Worm (Caenorhabditis elegans) whole organism, L1 larva: ENCODE data around the gene pdl-1.

Experiments
- C04F5.9 ChIP-seq: sonication (generic microtip); optimal IDR thresholded peaks from 2 replicates; lab custom pipeline; 2016; ENCODE audit warnings: missing genetic modification characterization, missing compliant biosample characterization
- aly-2 ChIP-seq: fragments of 150-350 bp; optimal IDR thresholded peaks from 2 replicates; lab custom pipeline; 2014; ENCODE audit warnings: missing biosample characterization, missing genetic modification characterization
- ama-1 ChIP-seq: fragments of 150-350 bp; optimal IDR thresholded peaks from 2 replicates; lab custom pipeline; 2014
- blmp-1 ChIP-seq: fragments of 150-350 bp; optimal IDR thresholded peaks from 2 replicates; lab custom pipeline; 2014; ENCODE audit warnings: missing biosample characterization, missing genetic modification characterization
- ces-1 ChIP-seq: fragments of 150-350 bp; optimal IDR thresholded peaks from 2 replicates; lab custom pipeline; 2014; ENCODE audit warnings: missing biosample characterization, missing genetic modification reagents, missing genetic modification characterization
- efl-1 ChIP-seq, 4 experiments: fragments of 150-350 bp; optimal IDR thresholded peaks in 3 of 4; peaks in 1 of 4; 1 replicate in 1 of 4; 2 replicates in 3 of 4; lab custom pipeline; 2014; ENCODE audit warnings: missing biosample characterization in 2 of 4, missing genetic modification characterization in 2 of 4, missing genetic modification reagents in 2 of 4
- elt-2 ChIP-seq: sonication (generic microtip); optimal IDR thresholded peaks from 2 replicates; lab custom pipeline; 2016; ENCODE audit warnings: missing genetic modification characterization, mild to moderate bottlenecking, inconsistent platforms, missing compliant biosample characterization, missing genetic modification reagents
- ets-5 ChIP-seq: fragments of 200-800 bp; sonication (Bioruptor generic); IDR thresholded peaks from 2 replicates; pipeline ENCODE4 v1.3.6; 2022; ENCODE audit warnings: missing genetic modification characterization, missing compliant biosample characterization
- fkh-10 ChIP-seq: sonication (generic microtip); optimal IDR thresholded peaks from 2 replicates; lab custom pipeline; 2017; ENCODE audit warnings: missing biosample characterization, missing genetic modification reagents, missing genetic modification characterization
- fos-1 ChIP-seq: fragments of 150-350 bp; optimal IDR thresholded peaks from 2 replicates; lab custom pipeline; 2014; ENCODE audit warnings: missing biosample characterization, missing genetic modification characterization
- grh-1 ChIP-seq: fragments of 200-800 bp; sonication (Bioruptor generic); IDR thresholded peaks from 2 replicates; pipeline ENCODE4 v1.3.6; 2022; ENCODE audit warnings: missing genetic modification reagents, missing genetic modification characterization, missing compliant biosample characterization
- hlh-4 ChIP-seq: sonication (generic microtip); optimal IDR thresholded peaks from 2 replicates; lab custom pipeline; 2016; ENCODE audit warnings: mild to moderate bottlenecking, missing genetic modification characterization, missing compliant biosample characterization
- hpl-2 ChIP-seq: fragments of 150-350 bp; optimal IDR thresholded peaks from 2 replicates; lab custom pipeline; 2014; ENCODE audit warnings: missing biosample characterization, missing genetic modification reagents, missing genetic modification characterization
- irx-1 ChIP-seq: sonication (generic microtip); optimal IDR thresholded peaks from 2 replicates; lab custom pipeline; 2016; ENCODE audit warnings: missing genetic modification characterization, missing compliant biosample characterization
- isw-1 ChIP-seq: fragments of 200-800 bp; sonication (Bioruptor generic); IDR thresholded peaks from 2 replicates; pipeline ENCODE4 v1.3.6; 2022; ENCODE audit warnings: missing genetic modification characterization, missing compliant biosample characterization
- jun-1 ChIP-seq: fragments of 150-350 bp; optimal IDR thresholded peaks from 2 replicates; lab custom pipeline; 2014; ENCODE audit warnings: missing biosample characterization, missing genetic modification reagents, missing genetic modification characterization
- lin-14 ChIP-seq: fragments of 200-800 bp; sonication (Bioruptor generic); optimal IDR thresholded peaks from 2 replicates; lab custom pipeline; 2018; ENCODE audit warnings: mild to moderate bottlenecking, missing genetic modification characterization, moderate library complexity, missing compliant biosample characterization
- lin-15B ChIP-seq: fragments of 150-350 bp; sonication (generic microtip); optimal IDR thresholded peaks from 3 replicates; lab custom pipeline; 2014; ENCODE audit warnings: missing biosample characterization, missing genetic modification characterization
- lin-39 ChIP-seq: fragments of 150-350 bp; optimal IDR thresholded peaks from 2 replicates; lab custom pipeline; 2014; ENCODE audit warnings: missing biosample characterization, missing genetic modification reagents, missing genetic modification characterization
- mep-1 ChIP-seq: fragments of 150-350 bp; optimal IDR thresholded peaks from 2 replicates; lab custom pipeline; 2014; ENCODE audit warnings: missing biosample characterization, missing genetic modification characterization
- nhr-12 ChIP-seq: sonication (generic microtip); optimal IDR thresholded peaks from 2 replicates; lab custom pipeline; 2017; ENCODE audit warnings: missing biosample characterization, missing genetic modification characterization
- nhr-20 ChIP-seq: sonication (generic microtip); optimal IDR thresholded peaks from 2 replicates; lab custom pipeline; 2016; ENCODE audit warnings: mild to moderate bottlenecking, missing genetic modification characterization, missing compliant biosample characterization
- nhr-71 ChIP-seq: sonication (generic microtip); optimal IDR thresholded peaks from 2 replicates; lab custom pipeline; 2016; ENCODE audit warnings: mild to moderate bottlenecking, missing genetic modification characterization, moderate library complexity, missing compliant biosample characterization
- nhr-85 ChIP-seq: sonication (generic microtip); peaks from one replicate; lab custom pipeline; 2016; ENCODE audit warnings: missing genetic modification characterization, inconsistent platforms, missing compliant biosample characterization
- skn-1 ChIP-seq: fragments of 150-350 bp; optimal IDR thresholded peaks from 2 replicates; lab custom pipeline; 2014; ENCODE audit warnings: missing biosample characterization, missing genetic modification characterization
- snpc-4 ChIP-seq: fragments of 150-350 bp; optimal IDR thresholded peaks from 2 replicates; lab custom pipeline; 2014; ENCODE audit warnings: missing biosample characterization, missing genetic modification characterization
- snu-23 ChIP-seq: sonication (generic microtip); optimal IDR thresholded peaks from 2 replicates; lab custom pipeline; 2016; ENCODE audit warnings: missing genetic modification characterization, missing compliant biosample characterization
- sptf-1 ChIP-seq: fragments of 150-350 bp; optimal IDR thresholded peaks from 2 replicates; lab custom pipeline; 2014; ENCODE audit warnings: missing biosample characterization, missing genetic modification characterization
- swsn-7 ChIP-seq: sonication (generic microtip); optimal IDR thresholded peaks from 2 replicates; lab custom pipeline; 2016; ENCODE audit warnings: missing genetic modification characterization, missing compliant biosample characterization
- tbx-2 ChIP-seq: sonication (generic microtip); optimal IDR thresholded peaks from 2 replicates; lab custom pipeline; 2016; ENCODE audit warnings: missing genetic modification characterization, missing compliant biosample characterization
- unc-130 ChIP-seq: fragments of 150-350 bp; optimal IDR thresholded peaks from 2 replicates; lab custom pipeline; 2017; ENCODE audit warnings: missing biosample characterization, missing genetic modification characterization, inconsistent platforms
- xbp-1 ChIP-seq: sonication (generic microtip); optimal IDR thresholded peaks from 2 replicates; lab custom pipeline; 2016; ENCODE audit warnings: missing genetic modification characterization, missing compliant biosample characterization
- ztf-4 ChIP-seq: fragments of 150-350 bp; optimal IDR thresholded peaks from 2 replicates; lab custom pipeline; 2014; ENCODE audit warnings: missing biosample characterization, missing genetic modification characterization

pdl-1 gene

ce11 chrII:7225864-7226522 is 42.4 kb downstream of the pdl-1 start, which contains the start of gene clh-3 (continued):
- TF ChIP-seq efl-1 (optimal IDR thresholded peaks at IDR 0.05; lab: Kevin White, UChicago) (no peak), efl-1 (GFP tag; optimal IDR thresholded peaks at IDR 0.05 in 1 of 2; lab: Kevin White, UChicago) (no peak), fkh-10 (no peak)

DNA sequence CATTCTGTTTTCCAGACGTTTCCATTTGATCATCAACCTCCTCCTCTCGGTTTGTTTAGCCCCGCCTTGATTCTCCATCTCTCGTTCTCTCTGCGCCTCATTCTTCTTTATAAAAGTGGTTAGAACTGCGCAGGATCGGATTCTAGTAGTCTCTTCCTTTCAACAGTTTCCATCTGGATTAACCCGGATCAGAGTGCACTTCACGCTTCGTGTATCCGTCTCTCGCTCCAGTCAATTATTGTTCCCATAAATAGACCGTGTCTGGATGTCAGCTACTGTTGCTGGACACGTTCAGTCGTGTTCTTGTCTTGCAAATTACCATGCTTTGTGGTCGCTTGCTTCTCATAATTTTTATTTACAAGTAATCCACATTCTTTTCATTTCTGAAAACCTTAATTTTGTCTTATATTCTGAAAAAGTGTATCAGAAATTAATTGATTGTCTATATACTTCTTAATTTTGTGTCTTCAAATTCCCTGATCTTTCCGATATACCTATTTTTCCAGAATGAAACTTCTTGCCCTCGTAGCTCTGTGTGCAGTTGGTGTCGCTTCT is 45.1 kb downstream of the pdl-1 start, which contains the start of gene F32A5.4:
Gene F32A5.4 (plus strand): TSS at position 505 of the 555 bp plus-strand sequence.
- peak; percentile 4 for TF ChIP-seq nhr-71
- TF ChIP-seq aly-2 (tag; lab: Kevin White, UChicago): no peak
- TF ChIP-seq lin-14: peak; percentile 22
- TF ChIP-seq nhr-20 (tag; lab: Kevin White, UChicago): peak; percentile 17
- TF ChIP-seq swsn-7: peak; percentile 19
- peak; percentile 40 for TF ChIP-seq blmp-1 (tag; lab: Kevin White, UChicago)
- peak; percentile 69 for TF ChIP-seq nhr-85 (tag; lab: Kevin White, UChicago)
- TF ChIP-seq ama-1 (lab: Kevin White, UChicago): peak; percentile 6
- TF ChIP-seq xbp-1: no peak
- peak; percentile 38 for TF ChIP-seq grh-1 (GFP tag; lab: Robert Waterston, UW)
- no peak for TF ChIP-seq efl-1 (optimal IDR thresholded peaks at IDR 0.05; lab: Kevin White, UChicago)
- TF ChIP-seq efl-1 (GFP tag; optimal IDR thresholded peaks at IDR 0.05 in 1 of 2; lab: Kevin White, UChicago): peak in 1 of 2 experiments; percentile 75
- TF ChIP-seq isw-1 (GFP tag; lab: Robert Waterston, UW): no peak
- TF ChIP-seq mep-1 (tag; lab: Kevin White, UChicago): peak; percentile 4
- no peak for TF ChIP-seq ces-1 (GFP tag; lab: Kevin White, UChicago)
- TF ChIP-seq lin-15B: no peak

DNA sequence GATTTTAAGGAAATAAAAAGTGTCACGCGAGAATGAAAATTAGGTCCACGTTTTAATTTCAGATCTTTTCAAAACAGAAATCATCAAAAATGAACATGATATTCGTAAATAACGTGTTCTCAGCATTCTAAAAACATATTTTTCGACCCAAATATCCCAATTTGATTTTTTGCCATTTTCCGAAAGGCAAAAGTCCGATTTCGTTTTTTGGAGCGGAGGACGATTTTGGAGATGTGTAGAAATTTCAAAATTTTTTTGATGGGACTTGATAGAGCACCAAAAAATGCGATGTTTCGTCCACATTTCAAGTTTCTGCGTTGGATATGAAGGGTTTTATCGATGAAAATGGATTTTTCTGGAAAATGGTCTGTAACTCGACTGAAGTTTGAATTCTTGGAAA is 47.1 kb downstream of the pdl-1 start:
- TF ChIP-seq grh-1 (GFP tag; lab: Robert Waterston, UW) (0 out of 2 replicates have a peak, but pooled peaks have one; percentile 9), C04F5.9 (tag; lab: Kevin White, UChicago) (no peak), xbp-1 (no peak), skn-1 (tag; lab: Kevin White, UChicago) (no peak), mep-1 (tag; lab: Kevin White, UChicago) (peak; percentile 5), unc-130 (tag; lab: Kevin White, UChicago) (no peak), efl-1 (optimal IDR thresholded peaks at IDR 0.05; lab: Kevin White, UChicago) (no peak), efl-1 (GFP tag; optimal IDR thresholded peaks at IDR 0.05 in 1 of 2; lab: Kevin White, UChicago) (peak in 1 of 2 experiments; percentile 1), ets-5 (GFP tag; lab: Robert Waterston, UW) (no peak), irx-1 (tag; lab: Kevin White, UChicago) (no peak), snu-23 (no peak), ztf-4 (tag; lab: Kevin White, UChicago) (no peak)

DNA sequence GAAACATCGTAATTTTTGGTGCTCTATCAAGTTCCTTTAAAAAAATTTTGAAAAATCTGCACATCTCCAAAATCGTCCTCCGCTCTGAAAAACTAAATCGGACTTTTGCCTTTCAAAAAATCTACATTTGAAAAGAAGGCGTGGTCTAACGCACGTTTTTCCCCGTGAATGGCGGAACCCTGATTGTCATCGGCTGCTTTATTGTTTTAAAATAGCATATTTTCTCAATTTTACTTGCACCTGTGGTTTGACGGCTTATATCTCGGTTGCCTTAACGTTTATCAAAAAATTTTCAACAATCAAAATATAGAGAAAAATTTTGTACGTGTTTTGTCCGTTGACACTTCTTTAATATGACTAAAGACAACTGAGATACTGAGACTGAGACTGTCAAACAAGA is 48.4 kb downstream of the pdl-1 start:
- peak; percentile 90 for TF ChIP-seq snpc-4 (tag; lab: Kevin White, UChicago)
- TF ChIP-seq tbx-2 (tag; lab: Kevin White, UChicago): no peak
- TF ChIP-seq jun-1 (tag; lab: Kevin White, UChicago): no peak
- no peak for TF ChIP-seq efl-1 (optimal IDR thresholded peaks at IDR 0.05; lab: Kevin White, UChicago)
- peak in 1 of 2 experiments; percentile 54 for TF ChIP-seq efl-1 (GFP tag; optimal IDR thresholded peaks at IDR 0.05 in 1 of 2; lab: Kevin White, UChicago)
- TF ChIP-seq hlh-4 (tag; lab: Kevin White, UChicago): no peak
- TF ChIP-seq fos-1: no peak
- TF ChIP-seq elt-2 (tag; lab: Kevin White, UChicago): no peak

DNA sequence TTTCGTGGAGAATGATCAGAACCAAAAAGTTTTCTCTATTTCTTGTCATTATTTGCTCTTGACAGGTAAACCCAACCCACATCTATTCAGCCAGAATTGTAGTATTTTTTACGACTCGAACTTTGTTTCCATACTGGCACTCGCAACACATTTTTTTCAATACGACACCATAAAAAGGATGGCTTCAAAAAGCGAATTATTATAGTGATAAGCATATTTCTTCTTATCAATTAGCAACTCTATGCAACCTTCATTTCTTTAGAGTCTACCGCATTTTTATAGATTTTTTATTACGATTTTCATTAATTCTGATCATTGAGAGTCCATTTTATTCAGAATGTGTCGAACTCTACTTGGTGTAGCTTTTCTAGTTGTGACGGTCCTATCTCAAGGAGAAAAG is 48.9 kb downstream of the pdl-1 start, which contains the start of gene ctsa-3.1:
Gene ctsa-3.1 (plus strand): TSS at position 337 of the 400 bp plus-strand sequence.
- TF ChIP-seq nhr-12 (tag; lab: Kevin White, UChicago) (no peak), jun-1 (tag; lab: Kevin White, UChicago) (no peak), lin-39 (tag; lab: Kevin White, UChicago) (no peak), elt-2 (tag; lab: Kevin White, UChicago) (peak; percentile 66), lin-14 (peak; percentile 1), hpl-2 (GFP tag; lab: Kevin White, UChicago) (no peak), sptf-1 (no peak)
